Worm (Caenorhabditis elegans) whole organism, mixed stage, embryonic: ENCODE results near the gene T25B9.12.

Source experiments
- blmp-1 ChIP-seq: fragments of 150-350 bp; optimal IDR thresholded peaks from 2 replicates; lab custom pipeline; 2014; ENCODE audit warnings: missing biosample characterization, missing genetic modification characterization
- ceh-39 ChIP-seq: fragments of 150-350 bp; optimal IDR thresholded peaks from 2 replicates; lab custom pipeline; 2014; ENCODE audit warnings: missing biosample characterization, missing genetic modification characterization
- ceh-43 ChIP-seq: fragments of 200-800 bp; sonication (Bioruptor generic); optimal IDR thresholded peaks from 2 replicates; lab custom pipeline; 2018; ENCODE audit warnings: mild to moderate bottlenecking, missing genetic modification characterization, moderate library complexity, missing compliant biosample characterization
- elt-1 ChIP-seq: sonication (generic microtip); optimal IDR thresholded peaks from 2 replicates; lab custom pipeline; 2017; ENCODE audit warnings: missing genetic modification characterization, mild to moderate bottlenecking, missing compliant biosample characterization, antibody characterized with exemption, moderate library complexity, borderline replicate concordance; ENCODE audit not compliant: insufficient read depth
- lin-13 ChIP-seq: fragments of 150-350 bp; optimal IDR thresholded peaks from 2 replicates; lab custom pipeline; 2014; ENCODE audit warnings: missing biosample characterization, missing genetic modification characterization
- lsy-2 ChIP-seq: fragments of 150-350 bp; optimal IDR thresholded peaks from 2 replicates; lab custom pipeline; 2014; ENCODE audit warnings: missing biosample characterization, missing genetic modification characterization
- nhr-12 ChIP-seq: fragments of 150-350 bp; optimal IDR thresholded peaks from 2 replicates; lab custom pipeline; 2014; ENCODE audit warnings: missing biosample characterization, missing genetic modification characterization
- nhr-237 ChIP-seq: fragments of 150-350 bp; optimal IDR thresholded peaks from 2 replicates; lab custom pipeline; 2014; ENCODE audit warnings: missing biosample characterization, missing genetic modification characterization
- pha-4 ChIP-seq: fragments of 150-350 bp; optimal IDR thresholded peaks from 2 replicates; lab custom pipeline; 2018; ENCODE audit warnings: missing biosample characterization, missing genetic modification reagents, missing genetic modification characterization
- snpc-4 ChIP-seq: fragments of 150-350 bp; optimal IDR thresholded peaks from 2 replicates; lab custom pipeline; 2014; ENCODE audit warnings: missing biosample characterization, missing genetic modification characterization
- sptf-1 ChIP-seq: sonication (generic microtip); optimal IDR thresholded peaks from 2 replicates; lab custom pipeline; 2017; ENCODE audit warnings: mild to moderate bottlenecking, missing genetic modification characterization, moderate library complexity, missing compliant biosample characterization
- unc-120 ChIP-seq: sonication (generic microtip); optimal IDR thresholded peaks from 2 replicates; lab custom pipeline; 2017; ENCODE audit warnings: missing genetic modification characterization, missing compliant biosample characterization; ENCODE audit not compliant: poor library complexity, severe bottlenecking

- TF ChIP-seq nhr-12 (tag; lab: Kevin White, UChicago) (no peak), lin-13 (no peak), sptf-1 (tag; lab: Kevin White, UChicago) (no peak), snpc-4 (no peak), nhr-237 (tag; lab: Kevin White, UChicago) (no peak), ceh-39 (no peak), lsy-2 (no peak), blmp-1 (no peak), unc-120 (no peak), ceh-43 (GFP tag; lab: Kevin White, UChicago) (no peak), pha-4 (tag; lab: Kevin White, UChicago) (no peak), elt-1 (tag; lab: Kevin White, UChicago) (no peak)
Observed at ce11 chrIV:10727734-10728133, 37.4 kb upstream of the T25B9.12 start, which contains the start of gene ZC168.2.
